Fruit fly (Drosophila melanogaster) whole organism, embryonic: Measurements from ENCODE around the gene anchor.

Source experiments
- Atf6 ChIP-seq: fragments of 200-800 bp; sonication (Bioruptor generic); IDR thresholded peaks from 2 replicates; pipeline ENCODE4 v1.3.6; 2022; ENCODE audit warnings: missing biosample characterization, missing genetic modification characterization
- Bdp1 ChIP-seq: fragments of 200-800 bp; sonication (Bioruptor generic); optimal IDR thresholded peaks from 3 replicates; lab custom pipeline; 2016; ENCODE audit warnings: missing biosample characterization, missing genetic modification characterization
- BtbVII ChIP-seq: fragments of 200-800 bp; sonication (Bioruptor generic); optimal IDR thresholded peaks from 3 replicates; lab custom pipeline; 2017; ENCODE audit warnings: missing biosample characterization, mild to moderate bottlenecking, missing genetic modification characterization
- CG10366 ChIP-seq: fragments of 200-800 bp; sonication (Bioruptor generic); IDR thresholded peaks from 2 replicates; pipeline ENCODE4 v1.3.6; 2022; ENCODE audit warnings: missing biosample characterization, missing genetic modification characterization
- CG13775 ChIP-seq: fragments of 200-800 bp; sonication (Bioruptor generic); optimal IDR thresholded peaks from 3 replicates; lab custom pipeline; 2017; ENCODE audit warnings: missing biosample characterization, mild to moderate bottlenecking, missing genetic modification characterization
- CG1647 ChIP-seq: fragments of 200-800 bp; sonication (Bioruptor generic); optimal IDR thresholded peaks from 3 replicates; lab custom pipeline; 2016; ENCODE audit warnings: missing biosample characterization, missing genetic modification characterization
- CG18262 ChIP-seq: fragments of 200-800 bp; optimal IDR thresholded peaks from 3 replicates; lab custom pipeline; 2019; ENCODE audit warnings: missing biosample characterization, mild to moderate bottlenecking, missing genetic modification characterization, moderate library complexity
- CG2712 ChIP-seq: fragments of 200-800 bp; optimal IDR thresholded peaks from 3 replicates; lab custom pipeline; 2019; ENCODE audit warnings: missing biosample characterization, mild to moderate bottlenecking, missing genetic modification characterization, moderate library complexity
- CG2875 ChIP-seq: fragments of 200-800 bp; sonication (Bioruptor generic); optimal IDR thresholded peaks from 2 replicates; lab custom pipeline; 2017; ENCODE audit warnings: missing biosample characterization, mild to moderate bottlenecking, missing genetic modification characterization, missing genetic modification reagents
- CG2889 ChIP-seq: fragments of 200-800 bp; sonication (Bioruptor generic); IDR thresholded peaks from 3 replicates; pipeline ENCODE4 v1.3.6; 2022; ENCODE audit warnings: missing biosample characterization, missing genetic modification characterization
- CG30020 ChIP-seq: fragments of 200-800 bp; optimal IDR thresholded peaks from 2 replicates; lab custom pipeline; 2019; ENCODE audit warnings: missing biosample characterization, mild to moderate bottlenecking, missing genetic modification characterization, moderate library complexity
- CG3726 ChIP-seq: fragments of 200-800 bp; sonication (Bioruptor generic); IDR thresholded peaks from 3 replicates; pipeline ENCODE4, ENCODE4 v1.3.6; 2022; ENCODE audit warnings: missing biosample characterization, missing genetic modification characterization
- CG5953 ChIP-seq: fragments of 200-800 bp; sonication (Bioruptor generic); IDR thresholded peaks from 2 replicates; pipeline ENCODE4 v1.3.6; 2022; ENCODE audit warnings: missing biosample characterization, missing genetic modification characterization
- CG7556 ChIP-seq: fragments of 200-800 bp; sonication (Bioruptor generic); optimal IDR thresholded peaks from 2 replicates; lab custom pipeline; 2017; ENCODE audit warnings: missing biosample characterization, mild to moderate bottlenecking, missing genetic modification characterization
- CG7745 ChIP-seq: fragments of 200-800 bp; sonication (Bioruptor generic); optimal IDR thresholded peaks from 2 replicates; lab custom pipeline; 2018; ENCODE audit warnings: missing biosample characterization, mild to moderate bottlenecking, missing genetic modification characterization, moderate library complexity
- CG9797 ChIP-seq: fragments of 200-800 bp; sonication (Bioruptor generic); optimal IDR thresholded peaks from 3 replicates; lab custom pipeline; 2018; ENCODE audit warnings: missing biosample characterization, mild to moderate bottlenecking, missing genetic modification characterization
- CG9817 ChIP-seq: fragments of 200-800 bp; sonication (Bioruptor generic); optimal IDR thresholded peaks from 2 replicates; lab custom pipeline; 2018; ENCODE audit warnings: missing biosample characterization, mild to moderate bottlenecking, missing genetic modification characterization, moderate library complexity
- CHES-1-like ChIP-seq: fragments of 200-800 bp; sonication (Bioruptor generic); optimal IDR thresholded peaks from 2 replicates; lab custom pipeline; 2016; ENCODE audit warnings: missing biosample characterization, missing genetic modification characterization
- H15 ChIP-seq: fragments of 200-800 bp; sonication (Bioruptor generic); IDR thresholded peaks from 3 replicates; pipeline ENCODE4 v1.3.6; 2022; ENCODE audit warnings: missing biosample characterization, missing genetic modification characterization
- NC2α ChIP-seq: fragments of 200-800 bp; sonication (Bioruptor generic); optimal IDR thresholded peaks from 2 replicates; lab custom pipeline; 2016; ENCODE audit warnings: missing biosample characterization, missing genetic modification characterization
- Nf-YC ChIP-seq: fragments of 200-800 bp; optimal IDR thresholded peaks from 3 replicates; lab custom pipeline; 2019; ENCODE audit warnings: missing biosample characterization, mild to moderate bottlenecking, missing genetic modification characterization, moderate library complexity
- Oli ChIP-seq: fragments of 200-800 bp; sonication (Bioruptor generic); optimal IDR thresholded peaks from 2 replicates; lab custom pipeline; 2018; ENCODE audit warnings: missing biosample characterization, mild to moderate bottlenecking, missing genetic modification characterization, moderate library complexity
- Poxn ChIP-seq: fragments of 200-800 bp; sonication (Bioruptor generic); IDR thresholded peaks from 2 replicates; pipeline ENCODE4 v1.3.6; 2022; ENCODE audit warnings: missing biosample characterization, missing genetic modification characterization
- Rx ChIP-seq: fragments of 200-800 bp; sonication (Bioruptor generic); IDR thresholded peaks from 2 replicates; pipeline ENCODE4 v1.3.6; 2022; ENCODE audit warnings: missing biosample characterization, missing genetic modification characterization
- TFAM ChIP-seq: fragments of 200-800 bp; sonication (Bioruptor generic); optimal IDR thresholded peaks from 2 replicates; lab custom pipeline; 2017; ENCODE audit warnings: missing biosample characterization, missing genetic modification characterization, inconsistent platforms
- Vsx1 ChIP-seq: fragments of 200-800 bp; sonication (Bioruptor generic); optimal IDR thresholded peaks from 2 replicates; lab custom pipeline; 2017; ENCODE audit warnings: missing biosample characterization, mild to moderate bottlenecking, missing genetic modification characterization, missing genetic modification reagents
- Xrp1 ChIP-seq: fragments of 200-800 bp; sonication (Bioruptor generic); IDR thresholded peaks from 2 replicates; pipeline ENCODE4 v1.3.6; 2022; ENCODE audit warnings: missing biosample characterization, missing genetic modification characterization
- ase ChIP-seq: fragments of 200-800 bp; sonication (Bioruptor generic); IDR thresholded peaks from 3 replicates; pipeline ENCODE4 v1.3.6; 2022; ENCODE audit warnings: missing biosample characterization, missing genetic modification characterization
- bbx ChIP-seq: fragments of 200-800 bp; sonication (Bioruptor generic); IDR thresholded peaks from 2 replicates; pipeline ENCODE4 v1.3.6; 2022; ENCODE audit warnings: missing biosample characterization, missing genetic modification characterization; ENCODE audit not compliant: partially characterized antibody
- ci ChIP-seq: fragments of 200-800 bp; sonication (Bioruptor generic); IDR thresholded peaks from 3 replicates; pipeline ENCODE4 v1.3.6; 2022; ENCODE audit warnings: missing biosample characterization, missing genetic modification characterization
- crp ChIP-seq, 2 experiments: fragments of 200-800 bp; sonication (Bioruptor generic); optimal IDR thresholded peaks; 2 replicates in 1 of 2; 3 replicates in 1 of 2; lab custom pipeline; 2017; ENCODE audit warnings: missing biosample characterization in 2 of 2, missing genetic modification characterization in 2 of 2, mild to moderate bottlenecking in 1 of 2, moderate library complexity in 1 of 2
- dati ChIP-seq: fragments of 200-800 bp; sonication (Bioruptor generic); IDR thresholded peaks from 2 replicates; pipeline ENCODE4 v1.3.6; 2022; ENCODE audit warnings: missing biosample characterization, missing genetic modification characterization
- dmrt99B ChIP-seq: fragments of 200-800 bp; sonication (Bioruptor generic); optimal IDR thresholded peaks from 2 replicates; lab custom pipeline; 2018; ENCODE audit warnings: missing biosample characterization, mild to moderate bottlenecking, missing genetic modification characterization, moderate library complexity
- eve ChIP-seq, 2 experiments: fragments of >200 bp; optimal IDR thresholded peaks; 2 replicates each; lab custom pipeline; 2017; ENCODE audit warnings: missing biosample characterization in 2 of 2, missing genetic modification characterization in 2 of 2
- gcm ChIP-seq: fragments of 200-800 bp; sonication (Bioruptor generic); optimal IDR thresholded peaks from 2 replicates; lab custom pipeline; 2019; ENCODE audit warnings: missing biosample characterization, mild to moderate bottlenecking, missing genetic modification characterization, moderate library complexity
- mirr ChIP-seq: fragments of 200-800 bp; sonication (Bioruptor generic); optimal IDR thresholded peaks from 3 replicates; lab custom pipeline; 2018; ENCODE audit warnings: missing biosample characterization, mild to moderate bottlenecking, missing genetic modification characterization
- nau ChIP-seq: fragments of 200-800 bp; sonication (Bioruptor generic); optimal IDR thresholded peaks from 3 replicates; lab custom pipeline; 2017; ENCODE audit warnings: missing biosample characterization, mild to moderate bottlenecking, missing genetic modification characterization, missing genetic modification reagents
- pho ChIP-seq: fragments of 200-800 bp; sonication (Bioruptor generic); optimal IDR thresholded peaks from 2 replicates; lab custom pipeline; 2016; ENCODE audit warnings: missing biosample characterization, missing genetic modification characterization
- pita ChIP-seq: fragments of 200-800 bp; sonication (Bioruptor generic); optimal IDR thresholded peaks from 2 replicates; lab custom pipeline; 2017; ENCODE audit warnings: missing biosample characterization, mild to moderate bottlenecking, missing genetic modification characterization
- psq ChIP-seq: fragments of 200-800 bp; sonication (Bioruptor generic); optimal IDR thresholded peaks from 2 replicates; lab custom pipeline; 2017; ENCODE audit warnings: missing biosample characterization, missing genetic modification characterization
- repo ChIP-seq: fragments of 200-800 bp; sonication (Bioruptor generic); optimal IDR thresholded peaks from 2 replicates; lab custom pipeline; 2016; ENCODE audit warnings: missing biosample characterization, missing genetic modification characterization
- schlank ChIP-seq: fragments of 200-800 bp; sonication (Bioruptor generic); optimal IDR thresholded peaks from 2 replicates; lab custom pipeline; 2018; ENCODE audit warnings: missing biosample characterization, mild to moderate bottlenecking, missing genetic modification characterization
- shn ChIP-seq: fragments of 200-800 bp; sonication (Bioruptor generic); optimal IDR thresholded peaks from 3 replicates; lab custom pipeline; 2016; ENCODE audit warnings: missing biosample characterization, missing genetic modification characterization
- sim ChIP-seq: fragments of 200-800 bp; sonication (Bioruptor generic); IDR thresholded peaks from 2 replicates; pipeline ENCODE4 v1.3.6; 2022; ENCODE audit warnings: missing biosample characterization, missing genetic modification characterization
- trem ChIP-seq: fragments of 200-800 bp; optimal IDR thresholded peaks from 3 replicates; lab custom pipeline; 2019; ENCODE audit warnings: missing biosample characterization, mild to moderate bottlenecking, missing genetic modification characterization, moderate library complexity
- twi ChIP-seq: fragments of 200-800 bp; optimal IDR thresholded peaks from 2 replicates; lab custom pipeline; 2019; ENCODE audit warnings: missing biosample characterization, mild to moderate bottlenecking, missing genetic modification characterization, moderate library complexity
- wor ChIP-seq: fragments of 200-800 bp; sonication (Bioruptor generic); IDR thresholded peaks from 2 replicates; pipeline ENCODE4 v1.3.6; 2022; ENCODE audit warnings: missing biosample characterization, missing genetic modification characterization
- zf30C ChIP-seq: fragments of 200-800 bp; sonication (Bioruptor generic); optimal IDR thresholded peaks from 3 replicates; lab custom pipeline; 2018; ENCODE audit warnings: missing biosample characterization, mild to moderate bottlenecking, missing genetic modification characterization

The anchor gene

dm6 chr3L:17653701-17654667, 32.4 kb downstream of the anchor start, which contains the start of the genes Krn, Ndfip and CG7484 (continued):
- TF ChIP-seq trem (tag; lab: Kevin White, UChicago), result peak; percentile 92
- TF ChIP-seq CG2889 (GFP tag; lab: Robert Waterston, UW), result peak; percentile 80; the same call in 2 of the 3 replicates
- peak; percentile 71 for TF ChIP-seq mirr (GFP tag; lab: Kevin White, UChicago)
- peak; percentile 9 for TF ChIP-seq CG2875 (GFP tag; lab: Kevin White, UChicago)
- peak; percentile 83 for TF ChIP-seq CG7556
- TF ChIP-seq CG7745, result peak; percentile 27
- peak; percentile 41 for TF ChIP-seq CG9797 (GFP tag; lab: Kevin White, UChicago)
- TF ChIP-seq H15 (GFP tag; lab: Robert Waterston, UW), result peak; percentile 75; the same call in 2 of the 3 replicates
- TF ChIP-seq psq (GFP tag; lab: Kevin White, UChicago), result peak; percentile 73
- peak; percentile 83 for TF ChIP-seq Xrp1 (GFP tag; lab: Robert Waterston, UW)
- peak; percentile 36 for TF ChIP-seq BtbVII (GFP tag; lab: Kevin White, UChicago)
- TF ChIP-seq shn (GFP tag; lab: Kevin White, UChicago), result peak; percentile 72
- peak; percentile 86 for TF ChIP-seq Nf-YC (tag; lab: Kevin White, UChicago)
- TF ChIP-seq twi, result peak; percentile 87
- peak; percentile 92 for TF ChIP-seq CG30020 (tag; lab: Kevin White, UChicago)
- TF ChIP-seq eve (GFP tag; optimal IDR thresholded peaks at IDR 0.05; lab: Kevin White, UChicago), result peak in 1 of 2 experiments; percentile 39
- TF ChIP-seq CG1647 (GFP tag; lab: Kevin White, UChicago), result peak; percentile 64
- peak; percentile 63 for TF ChIP-seq repo (GFP tag; lab: Kevin White, UChicago)
- peak; percentile 89 for TF ChIP-seq CG18262 (tag; lab: Kevin White, UChicago)
- peak; percentile 51 for TF ChIP-seq Bdp1 (GFP tag; lab: Kevin White, UChicago)
- peak; percentile 94 for TF ChIP-seq CG2712
- TF ChIP-seq dmrt99B, result peak; percentile 89
- peak; percentile 81 for TF ChIP-seq Atf6 (GFP tag; lab: Robert Waterston, UW)
- peak; percentile 80 for TF ChIP-seq Oli (tag; lab: Kevin White, UChicago)
- TF ChIP-seq CG9817 (tag; lab: Kevin White, UChicago), result peak; percentile 95
- TF ChIP-seq bbx (GFP tag; lab: Robert Waterston, UW), result peak; percentile 94
- TF ChIP-seq ase (GFP tag; lab: Robert Waterston, UW), result peak; percentile 74
- TF ChIP-seq pita (GFP tag; lab: Kevin White, UChicago), result no peak
- peak; percentile 86 for TF ChIP-seq CHES-1-like (GFP tag; lab: Kevin White, UChicago)
- 0 out of 3 replicates have a peak, but pooled peaks have one; percentile 63 for TF ChIP-seq CG3726
- no peak for TF ChIP-seq sim (GFP tag; lab: Robert Waterston, UW)
- peak; percentile 11 for TF ChIP-seq nau (GFP tag; lab: Kevin White, UChicago)
- TF ChIP-seq crp (GFP tag; optimal IDR thresholded peaks at IDR 0.05; lab: Kevin White, UChicago), result peak in 1 of 2 experiments; percentile 49
- TF ChIP-seq ci (GFP tag; lab: Robert Waterston, UW), result peak; percentile 75
- peak; percentile 80 for TF ChIP-seq CG10366 (GFP tag; lab: Robert Waterston, UW)
- peak; percentile 67; the same call in 1 of the 2 replicates for TF ChIP-seq Poxn (GFP tag; lab: Robert Waterston, UW)
- peak; percentile 43 for TF ChIP-seq Vsx1
- TF ChIP-seq schlank (tag; lab: Kevin White, UChicago), result peak; percentile 39
- TF ChIP-seq gcm (GFP tag; lab: Kevin White, UChicago), result peak; percentile 75
- TF ChIP-seq zf30C, result no peak
- TF ChIP-seq NC2α (GFP tag; lab: Kevin White, UChicago), result peak; percentile 47
- TF ChIP-seq wor (GFP tag; lab: Robert Waterston, UW), result peak; percentile 62
- peak; percentile 82 for TF ChIP-seq pho (GFP tag; lab: Kevin White, UChicago)
- TF ChIP-seq Rx (GFP tag; lab: Robert Waterston, UW), result peak; percentile 73
- TF ChIP-seq CG13775, result peak; percentile 92
- TF ChIP-seq TFAM (GFP tag; lab: Kevin White, UChicago), result no peak
- TF ChIP-seq CG5953 (GFP tag; lab: Robert Waterston, UW), result peak; percentile 20; the same call in 1 of the 2 replicates
- 0 out of 2 replicates have a peak, but pooled peaks have one; percentile 3 for TF ChIP-seq dati (GFP tag; lab: Robert Waterston, UW)
